Fruit fly (Drosophila melanogaster) whole organism, embryonic: ENCODE results near the gene CG14854.

Experiments used
- ATbp ChIP-seq: fragments of 200-800 bp; sonication (Bioruptor generic); optimal IDR thresholded peaks from 2 replicates; lab custom pipeline; 2017; ENCODE audit warnings: missing biosample characterization, mild to moderate bottlenecking, missing genetic modification characterization, missing genetic modification reagents
- CG10321 ChIP-seq: fragments of 200-800 bp; sonication (Bioruptor generic); IDR thresholded peaks from 2 replicates; pipeline ENCODE4 v1.3.6; 2022; ENCODE audit warnings: missing biosample characterization, missing genetic modification characterization
- CG10462 ChIP-seq: fragments of 200-800 bp; sonication (Bioruptor generic); optimal IDR thresholded peaks from 2 replicates; lab custom pipeline; 2016; ENCODE audit warnings: missing biosample characterization, missing genetic modification characterization
- CG10565 ChIP-seq: fragments of 200-800 bp; sonication (Bioruptor generic); optimal IDR thresholded peaks from 3 replicates; lab custom pipeline; 2016; ENCODE audit warnings: missing biosample characterization, mild to moderate bottlenecking, missing genetic modification characterization
- CG12769 ChIP-seq: fragments of 200-800 bp; sonication (Bioruptor generic); optimal IDR thresholded peaks from 2 replicates; lab custom pipeline; 2019; ENCODE audit warnings: missing biosample characterization, mild to moderate bottlenecking, missing genetic modification characterization, moderate library complexity
- CG13894 ChIP-seq: fragments of 200-800 bp; sonication (Bioruptor generic); optimal IDR thresholded peaks from 3 replicates; lab custom pipeline; 2018; ENCODE audit warnings: missing biosample characterization, mild to moderate bottlenecking, missing genetic modification characterization, moderate library complexity
- CG14667 ChIP-seq: fragments of 200-800 bp; sonication (Bioruptor generic); IDR thresholded peaks from 2 replicates; pipeline ENCODE4 v1.3.6; 2022; ENCODE audit warnings: missing biosample characterization, missing genetic modification characterization
- CG1529 ChIP-seq: fragments of 200-800 bp; sonication (Bioruptor generic); optimal IDR thresholded peaks from 3 replicates; lab custom pipeline; 2018; ENCODE audit warnings: missing biosample characterization, missing genetic modification characterization
- CG16779 ChIP-seq: fragments of 200-800 bp; sonication (Bioruptor generic); IDR thresholded peaks from 2 replicates; pipeline ENCODE4 v1.3.6; 2022; ENCODE audit warnings: missing biosample characterization, missing genetic modification characterization
- CG16813 ChIP-seq: fragments of 200-800 bp; sonication (Bioruptor generic); IDR thresholded peaks from 3 replicates; pipeline ENCODE4 v1.3.6; 2022; ENCODE audit warnings: missing biosample characterization, missing genetic modification characterization; ENCODE audit not compliant: partially characterized antibody
- CG16815 ChIP-seq: fragments of 200-800 bp; sonication (Bioruptor generic); optimal IDR thresholded peaks from 3 replicates; lab custom pipeline; 2017; ENCODE audit warnings: missing biosample characterization, mild to moderate bottlenecking, missing genetic modification characterization
- CG17361 ChIP-seq: fragments of 200-800 bp; sonication (Bioruptor generic); IDR thresholded peaks from 3 replicates; pipeline ENCODE4 v1.3.6; 2022; ENCODE audit warnings: missing biosample characterization, missing genetic modification characterization
- CG1832 ChIP-seq: fragments of 200-800 bp; sonication (Bioruptor generic); optimal IDR thresholded peaks from 2 replicates; lab custom pipeline; 2017; ENCODE audit warnings: missing biosample characterization, mild to moderate bottlenecking, missing genetic modification characterization, inconsistent platforms
- CG33557 ChIP-seq: fragments of 200-800 bp; sonication (Bioruptor generic); optimal IDR thresholded peaks from 2 replicates; lab custom pipeline; 2019; ENCODE audit warnings: missing biosample characterization, mild to moderate bottlenecking, missing genetic modification characterization, moderate library complexity
- CG4707 ChIP-seq: fragments of 200-800 bp; sonication (Bioruptor generic); optimal IDR thresholded peaks from 2 replicates; lab custom pipeline; 2018; ENCODE audit warnings: missing biosample characterization, mild to moderate bottlenecking, missing genetic modification characterization, moderate library complexity
- CG6689 ChIP-seq: fragments of 200-800 bp; sonication (Bioruptor generic); IDR thresholded peaks from 2 replicates; pipeline ENCODE4 v1.3.6; 2022; ENCODE audit warnings: missing biosample characterization, missing genetic modification characterization
- CG6791 ChIP-seq: fragments of 200-800 bp; sonication (Bioruptor generic); IDR thresholded peaks from 3 replicates; pipeline ENCODE4 v1.3.6; 2022; ENCODE audit warnings: missing biosample characterization, missing genetic modification characterization; ENCODE audit not compliant: partially characterized antibody
- CG7745 ChIP-seq: fragments of 200-800 bp; sonication (Bioruptor generic); optimal IDR thresholded peaks from 2 replicates; lab custom pipeline; 2018; ENCODE audit warnings: missing biosample characterization, mild to moderate bottlenecking, missing genetic modification characterization, moderate library complexity
- CG8089 ChIP-seq: fragments of 200-800 bp; sonication (Bioruptor generic); optimal IDR thresholded peaks from 3 replicates; lab custom pipeline; 2016; ENCODE audit warnings: missing biosample characterization, missing genetic modification characterization
- CG8281 ChIP-seq: fragments of 200-800 bp; sonication (Bioruptor generic); optimal IDR thresholded peaks from 2 replicates; lab custom pipeline; 2018; ENCODE audit warnings: missing biosample characterization, mild to moderate bottlenecking, missing genetic modification characterization, moderate library complexity
- CG8388 ChIP-seq: fragments of 200-800 bp; sonication (Bioruptor generic); optimal IDR thresholded peaks from 2 replicates; lab custom pipeline; 2019; ENCODE audit warnings: missing biosample characterization, mild to moderate bottlenecking, missing genetic modification characterization, moderate library complexity
- Dip3 ChIP-seq: fragments of 200-800 bp; sonication (Bioruptor generic); optimal IDR thresholded peaks from 3 replicates; lab custom pipeline; 2016; ENCODE audit warnings: missing biosample characterization, missing genetic modification characterization
- Doc2 ChIP-seq: fragments of 200-800 bp; sonication (Bioruptor generic); IDR thresholded peaks from 2 replicates; pipeline ENCODE4 v1.3.6; 2022; ENCODE audit warnings: missing biosample characterization, missing genetic modification characterization
- E2f2 ChIP-seq: fragments of 200-800 bp; sonication (Bioruptor generic); IDR thresholded peaks from 2 replicates; pipeline ENCODE4 v1.3.6; 2022; ENCODE audit warnings: missing biosample characterization, missing genetic modification characterization
- Elba2 ChIP-seq: fragments of 200-800 bp; sonication (Bioruptor generic); optimal IDR thresholded peaks from 3 replicates; lab custom pipeline; 2016; ENCODE audit warnings: missing biosample characterization, missing genetic modification characterization
- Oli ChIP-seq: fragments of 200-800 bp; sonication (Bioruptor generic); optimal IDR thresholded peaks from 2 replicates; lab custom pipeline; 2018; ENCODE audit warnings: missing biosample characterization, mild to moderate bottlenecking, missing genetic modification characterization, moderate library complexity
- br ChIP-seq: fragments of >200 bp; optimal IDR thresholded peaks from 2 replicates; lab custom pipeline; 2017
- caup ChIP-seq: fragments of 200-800 bp; sonication (Bioruptor generic); optimal IDR thresholded peaks from 3 replicates; lab custom pipeline; 2017; ENCODE audit warnings: missing biosample characterization, mild to moderate bottlenecking, missing genetic modification characterization, moderate library complexity; ENCODE audit not compliant: severe bottlenecking
- cg ChIP-seq: fragments of 200-800 bp; sonication (Bioruptor generic); optimal IDR thresholded peaks from 3 replicates; lab custom pipeline; 2019; ENCODE audit warnings: missing biosample characterization, mild to moderate bottlenecking, missing genetic modification characterization, moderate library complexity
- crp ChIP-seq, 2 experiments: fragments of 200-800 bp; sonication (Bioruptor generic); optimal IDR thresholded peaks; 2 replicates in 1 of 2; 3 replicates in 1 of 2; lab custom pipeline; 2017; ENCODE audit warnings: missing biosample characterization in 2 of 2, missing genetic modification characterization in 2 of 2, mild to moderate bottlenecking in 1 of 2, moderate library complexity in 1 of 2
- cwo ChIP-seq: fragments of 200-800 bp; sonication (Bioruptor generic); optimal IDR thresholded peaks from 3 replicates; lab custom pipeline; 2017; ENCODE audit warnings: missing biosample characterization, missing genetic modification characterization, mild to moderate bottlenecking, moderate library complexity, missing genetic modification reagents
- dmrt11E ChIP-seq: fragments of 200-800 bp; sonication (Bioruptor generic); optimal IDR thresholded peaks from 3 replicates; lab custom pipeline; 2018; ENCODE audit warnings: missing biosample characterization, mild to moderate bottlenecking, missing genetic modification characterization, moderate library complexity
- eyg ChIP-seq: fragments of 200-800 bp; sonication (Bioruptor generic); optimal IDR thresholded peaks from 3 replicates; lab custom pipeline; 2016; ENCODE audit warnings: missing biosample characterization, missing genetic modification characterization
- fd64A ChIP-seq: fragments of 200-800 bp; sonication (Bioruptor generic); optimal IDR thresholded peaks from 3 replicates; lab custom pipeline; 2018; ENCODE audit warnings: missing biosample characterization, mild to moderate bottlenecking, missing genetic modification characterization
- gt ChIP-seq: fragments of 200-800 bp; sonication (Bioruptor generic); IDR thresholded peaks from 2 replicates; pipeline ENCODE4 v1.3.6; 2022; ENCODE audit warnings: missing biosample characterization, missing genetic modification characterization
- lab ChIP-seq: fragments of 200-800 bp; sonication (Bioruptor generic); optimal IDR thresholded peaks from 3 replicates; lab custom pipeline; 2017; ENCODE audit warnings: missing biosample characterization, missing genetic modification characterization, mild to moderate bottlenecking, moderate library complexity, missing genetic modification reagents
- mld ChIP-seq: fragments of 200-800 bp; sonication (Bioruptor generic); IDR thresholded peaks from 3 replicates; pipeline ENCODE4 v1.3.6; 2022; ENCODE audit warnings: missing biosample characterization, missing genetic modification characterization; ENCODE audit not compliant: partially characterized antibody
- nom ChIP-seq: fragments of 200-800 bp; sonication (Bioruptor generic); optimal IDR thresholded peaks from 2 replicates; lab custom pipeline; 2017; ENCODE audit warnings: missing biosample characterization, missing genetic modification characterization, mild to moderate bottlenecking, moderate library complexity, missing genetic modification reagents
- pfk ChIP-seq: fragments of 200-800 bp; sonication (Bioruptor generic); optimal IDR thresholded peaks from 2 replicates; lab custom pipeline; 2018; ENCODE audit warnings: missing biosample characterization, mild to moderate bottlenecking, missing genetic modification characterization, moderate library complexity
- run ChIP-seq: fragments of 200-800 bp; sonication (Bioruptor generic); optimal IDR thresholded peaks from 3 replicates; lab custom pipeline; 2018; ENCODE audit warnings: missing biosample characterization, mild to moderate bottlenecking, missing genetic modification characterization
- schlank ChIP-seq: fragments of 200-800 bp; sonication (Bioruptor generic); optimal IDR thresholded peaks from 2 replicates; lab custom pipeline; 2018; ENCODE audit warnings: missing biosample characterization, mild to moderate bottlenecking, missing genetic modification characterization
- sd ChIP-seq: fragments of 200-800 bp; sonication (Bioruptor generic); optimal IDR thresholded peaks from 3 replicates; lab custom pipeline; 2018; ENCODE audit warnings: missing biosample characterization, mild to moderate bottlenecking, missing genetic modification characterization, moderate library complexity
- sob ChIP-seq: fragments of 200-800 bp; sonication (Bioruptor generic); IDR thresholded peaks from 2 replicates; pipeline ENCODE4 v1.3.6; 2022; ENCODE audit warnings: missing biosample characterization, missing genetic modification characterization
- tgo ChIP-seq: fragments of 200-800 bp; sonication (Bioruptor generic); IDR thresholded peaks from 3 replicates; pipeline ENCODE4 v1.3.6; 2022; ENCODE audit warnings: missing biosample characterization, missing genetic modification characterization
- tio ChIP-seq: fragments of 200-800 bp; sonication (Bioruptor generic); optimal IDR thresholded peaks from 2 replicates; lab custom pipeline; 2017; ENCODE audit warnings: missing biosample characterization, missing genetic modification characterization, inconsistent platforms
- toy ChIP-seq: fragments of 200-800 bp; sonication (Bioruptor generic); IDR thresholded peaks from 2 replicates; pipeline ENCODE4 v1.3.6; 2022; ENCODE audit warnings: missing biosample characterization, missing genetic modification characterization
- twi ChIP-seq: fragments of 200-800 bp; optimal IDR thresholded peaks from 2 replicates; lab custom pipeline; 2019; ENCODE audit warnings: missing biosample characterization, mild to moderate bottlenecking, missing genetic modification characterization, moderate library complexity
- wdn ChIP-seq: fragments of 200-800 bp; sonication (Bioruptor generic); IDR thresholded peaks from 2 replicates; pipeline ENCODE4 v1.3.6; 2022; ENCODE audit warnings: missing biosample characterization, missing genetic modification characterization
- wek ChIP-seq: fragments of 200-800 bp; sonication (Bioruptor generic); optimal IDR thresholded peaks from 3 replicates; lab custom pipeline; 2018; ENCODE audit warnings: missing biosample characterization, mild to moderate bottlenecking, missing genetic modification characterization, moderate library complexity

CG14854 gene

dm6 chr3R:14558383-14558883, 1.4 kb downstream of the CG14854 start (continued):
- peak; percentile 90 for TF ChIP-seq tio (GFP tag; lab: Kevin White, UChicago)
- TF ChIP-seq E2f2 (GFP tag; lab: Robert Waterston, UW), result peak; percentile 66
- peak; percentile 77 for TF ChIP-seq CG12769
- TF ChIP-seq nom, result no peak
- TF ChIP-seq tgo, result peak; percentile 84
- no peak for TF ChIP-seq mld (GFP tag; lab: Robert Waterston, UW)
- peak; percentile 56; the same call in 1 of the 2 replicates for TF ChIP-seq gt
- peak; percentile 86 for TF ChIP-seq sob (GFP tag; lab: Robert Waterston, UW)
- TF ChIP-seq Doc2, result peak; percentile 64; the same call in 1 of the 2 replicates
- peak; percentile 64 for TF ChIP-seq CG10462 (GFP tag; lab: Kevin White, UChicago)
- TF ChIP-seq CG4707 (GFP tag; lab: Kevin White, UChicago), result peak; percentile 86
- peak; percentile 55 for TF ChIP-seq wek (GFP tag; lab: Kevin White, UChicago)
- peak; percentile 85 for TF ChIP-seq CG6689 (GFP tag; lab: Robert Waterston, UW)
- peak; percentile 89 for TF ChIP-seq CG13894 (tag; lab: Kevin White, UChicago)
- no peak for TF ChIP-seq sd
- TF ChIP-seq dmrt11E, result no peak
- TF ChIP-seq CG33557 (GFP tag; lab: Kevin White, UChicago), result no peak
- peak; percentile 88 for TF ChIP-seq caup (GFP tag; lab: Kevin White, UChicago)
- peak; percentile 61 for TF ChIP-seq fd64A
- peak; percentile 96 for TF ChIP-seq lab (GFP tag; lab: Kevin White, UChicago)
- peak; percentile 80 for TF ChIP-seq wdn (GFP tag; lab: Robert Waterston, UW)
- peak; percentile 90 for TF ChIP-seq run
- TF ChIP-seq CG1529, result peak; percentile 88
- TF ChIP-seq CG6791 (GFP tag; lab: Robert Waterston, UW), result no peak
- peak; percentile 2 for TF ChIP-seq cwo
- peak; percentile 84 for TF ChIP-seq eyg (GFP tag; lab: Kevin White, UChicago)
- peak; percentile 95 for TF ChIP-seq Oli (tag; lab: Kevin White, UChicago)
- TF ChIP-seq CG16813, result 0 out of 3 replicates have a peak, but pooled peaks have one; percentile 19
- peak; percentile 75 for TF ChIP-seq CG8089
- peak; percentile 91 for TF ChIP-seq CG8388 (GFP tag; lab: Kevin White, UChicago)
- peak; percentile 79 for TF ChIP-seq schlank
- no peak for TF ChIP-seq CG1832 (GFP tag; lab: Kevin White, UChicago)
- no peak for TF ChIP-seq pfk (GFP tag; lab: Kevin White, UChicago)
- peak; percentile 65 for TF ChIP-seq CG8281
- TF ChIP-seq CG7745 (tag; lab: Kevin White, UChicago), result no peak
- peak; percentile 72; the same call in 1 of the 2 replicates for TF ChIP-seq CG16779 (GFP tag; lab: Robert Waterston, UW)
- TF ChIP-seq CG10565, result peak; percentile 52
- TF ChIP-seq twi (tag; lab: Kevin White, UChicago), result peak; percentile 73
- peak in 1 of 2 experiments; percentile 51 for TF ChIP-seq crp (GFP tag; optimal IDR thresholded peaks at IDR 0.05; lab: Kevin White, UChicago)
- peak; percentile 74 for TF ChIP-seq CG14667 (GFP tag; lab: Robert Waterston, UW)
- TF ChIP-seq cg (GFP tag; lab: Kevin White, UChicago), result no peak
- peak; percentile 73 for TF ChIP-seq CG16815
- no peak for TF ChIP-seq Elba2
- TF ChIP-seq CG10321 (GFP tag; lab: Robert Waterston, UW), result peak; percentile 47; the same call in 1 of the 2 replicates
- no peak for TF ChIP-seq br
- peak; percentile 95 for TF ChIP-seq CG17361 (GFP tag; lab: Robert Waterston, UW)
- TF ChIP-seq toy (GFP tag; lab: Robert Waterston, UW), result no peak
- peak; percentile 95 for TF ChIP-seq ATbp (GFP tag; lab: Kevin White, UChicago)
- TF ChIP-seq Dip3 (GFP tag; lab: Kevin White, UChicago), result peak; percentile 83
